Fruit fly (Drosophila melanogaster) Kc167 (cell line): ENCODE results near the gene CG15282.

ENCODE experiments used
- Myc ChIP-seq: fragments of >200 bp; optimal IDR thresholded peaks from 2 replicates; lab custom pipeline; 2017; ENCODE audit warnings: missing external identifiers
- h ChIP-seq: fragments of >200 bp; optimal IDR thresholded peaks from 3 replicates; lab custom pipeline; 2018; ENCODE audit warnings: missing external identifiers
- psq ChIP-seq: fragments of >200 bp; optimal IDR thresholded peaks from 2 replicates; lab custom pipeline; 2017; ENCODE audit warnings: missing external identifiers
- ttk ChIP-seq: sonication (Bioruptor generic); optimal IDR thresholded peaks from 2 replicates; lab custom pipeline; 2017; ENCODE audit warnings: missing external identifiers

dm6 chr2L:14680371-14680899, 31.8 kb upstream of the CG15282 start:
- TF ChIP-seq psq (lab: Kevin White, UChicago) (no peak), ttk (lab: Kevin White, UChicago) (no peak), h (lab: Kevin White, UChicago) (no peak), Myc (lab: Kevin White, UChicago) (no peak)
